Fruit fly (Drosophila melanogaster) whole organism, pupa: ENCODE results near the gene CG31988.

Source experiments
- CG10348 ChIP-seq: fragments of 200-800 bp; sonication (Bioruptor generic); IDR thresholded peaks from 2 replicates; pipeline ENCODE4 v1.3.6; 2022; ENCODE audit warnings: missing biosample characterization, missing genetic modification characterization
- CG14655 ChIP-seq: fragments of 200-800 bp; sonication (Bioruptor generic); optimal IDR thresholded peaks from 3 replicates; lab custom pipeline; 2017; ENCODE audit warnings: mild to moderate bottlenecking, missing biosample characterization, missing genetic modification reagents, missing genetic modification characterization
- CG15710 ChIP-seq: fragments of 200-800 bp; sonication (Bioruptor generic); optimal IDR thresholded peaks from 2 replicates; lab custom pipeline; 2018; ENCODE audit warnings: missing biosample characterization, mild to moderate bottlenecking, missing genetic modification characterization, moderate library complexity
- CG32121 ChIP-seq: fragments of 200-800 bp; sonication (Bioruptor generic); IDR thresholded peaks from 2 replicates; pipeline ENCODE4 v1.3.6; 2022; ENCODE audit warnings: missing biosample characterization, missing genetic modification characterization
- CG8301 ChIP-seq: fragments of 200-800 bp; sonication (Bioruptor generic); optimal IDR thresholded peaks from 2 replicates; lab custom pipeline; 2018; ENCODE audit warnings: missing biosample characterization, mild to moderate bottlenecking, missing genetic modification characterization
- CG9948 ChIP-seq: fragments of 200-800 bp; sonication (Bioruptor generic); optimal IDR thresholded peaks from 2 replicates; lab custom pipeline; 2018; ENCODE audit warnings: missing biosample characterization, mild to moderate bottlenecking, missing genetic modification characterization, moderate library complexity
- EcR ChIP-seq: fragments of 200-800 bp; sonication (Bioruptor generic); optimal IDR thresholded peaks from 3 replicates; lab custom pipeline; 2019; ENCODE audit warnings: missing biosample characterization, missing genetic modification characterization, mild to moderate bottlenecking, moderate library complexity, missing genetic modification reagents
- Pif1B ChIP-seq: fragments of 200-800 bp; sonication (Bioruptor generic); optimal IDR thresholded peaks from 3 replicates; lab custom pipeline; 2016; ENCODE audit warnings: missing biosample characterization, missing genetic modification characterization
- Snoo ChIP-seq: fragments of 200-800 bp; sonication (Bioruptor generic); optimal IDR thresholded peaks from 3 replicates; lab custom pipeline; 2017; ENCODE audit warnings: missing biosample characterization, mild to moderate bottlenecking, missing genetic modification characterization, inconsistent platforms
- gl ChIP-seq: fragments of 200-800 bp; sonication (Bioruptor generic); optimal IDR thresholded peaks from 2 replicates; lab custom pipeline; 2018; ENCODE audit warnings: missing biosample characterization, mild to moderate bottlenecking, missing genetic modification characterization

- no peak for TF ChIP-seq EcR (GFP tag; lab: Kevin White, UChicago)
- TF ChIP-seq CG32121 (GFP tag; lab: Robert Waterston, UW): no peak; the same call in 1 of the 2 replicates
- TF ChIP-seq Pif1B (GFP tag; lab: Kevin White, UChicago): no peak
- TF ChIP-seq CG8301: peak; percentile 34
- peak; percentile 40 for TF ChIP-seq CG15710 (tag; lab: Kevin White, UChicago)
- peak; percentile 46 for TF ChIP-seq CG9948 (tag; lab: Kevin White, UChicago)
- TF ChIP-seq gl (tag; lab: Kevin White, UChicago): no peak
- no peak for TF ChIP-seq CG10348 (GFP tag; lab: Robert Waterston, UW)
- TF ChIP-seq Snoo (tag; lab: Kevin White, UChicago): peak; percentile 10
- TF ChIP-seq CG14655 (GFP tag; lab: Kevin White, UChicago): no peak
Observed at dm6 chr2L:21163311-21163842, 39.2 kb downstream of the CG31988 start, which contains the start of gene Noc2.
